Worm (Caenorhabditis elegans): ENCODE results near the gene chw-1.

DNA sequence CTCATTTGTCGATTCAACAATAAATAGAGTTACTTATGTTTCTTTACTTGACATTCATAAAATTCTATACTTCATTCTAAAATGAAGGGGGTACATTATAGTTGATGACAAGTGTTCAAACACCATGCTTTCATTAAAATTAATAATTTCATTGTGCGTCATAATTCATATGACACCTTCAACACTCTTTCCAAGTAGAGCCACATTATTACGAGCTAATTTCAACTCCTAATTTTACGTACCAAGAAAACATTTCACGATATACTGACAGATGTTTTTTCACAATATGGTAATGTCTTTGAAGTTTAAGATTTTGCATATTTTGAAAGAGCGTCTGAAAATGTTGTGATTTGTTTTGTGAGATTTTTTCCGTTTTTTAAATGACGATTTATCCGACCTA, 3.4 kb downstream of the chw-1 start:
- TF ChIP-seq tbx-2 (tag; optimal IDR thresholded peaks at IDR 0.05) = no peak
- TF ChIP-seq unc-62 (GFP tag; optimal IDR thresholded peaks at IDR 0.05) = no peak
- no peak for TF ChIP-seq nhr-77 (tag; optimal IDR thresholded peaks at IDR 0.05)
- no peak for TF ChIP-seq zag-1 (tag; optimal IDR thresholded peaks at IDR 0.05)
- no peak for TF ChIP-seq aly-2 (tag; optimal IDR thresholded peaks at IDR 0.05)
- TF ChIP-seq nhr-11 (tag; optimal IDR thresholded peaks at IDR 0.05) = no peak
- no peak for TF ChIP-seq pha-4 (tag; optimal IDR thresholded peaks at IDR 0.05)

Data from whole organism, L3 larva.